Fruit fly (Drosophila melanogaster): ENCODE data around the gene CG42359.

Gene CG42359

DNA sequence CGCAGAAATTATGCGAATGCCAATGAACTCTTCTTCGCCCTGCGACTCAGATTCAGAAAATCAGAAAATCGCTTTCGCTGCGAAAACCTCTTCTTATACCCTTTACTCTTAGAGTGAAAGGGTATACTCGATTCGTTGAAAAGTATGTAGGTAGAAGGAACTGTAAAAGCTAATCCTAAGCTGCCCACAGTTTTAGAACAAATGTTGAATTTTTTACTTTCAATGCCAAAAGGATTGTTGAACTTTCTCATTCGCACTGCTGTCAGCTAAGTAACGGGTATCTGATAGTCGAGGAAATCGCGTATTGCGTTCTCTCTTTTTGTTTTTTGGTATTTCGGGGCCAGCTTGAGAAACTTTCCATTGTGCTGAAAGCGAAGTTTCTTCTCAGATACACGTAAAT lies 48.3 kb downstream of the CG42359 start (continued):
- no peak for TF ChIP-seq her (GFP tag; optimal IDR thresholded peaks at IDR 0.05)
- TF ChIP-seq CG17328 (GFP tag; IDR thresholded peaks at IDR 0.05): no peak
- no peak for TF ChIP-seq zfh1 (GFP tag; IDR thresholded peaks at IDR 0.05)
- no peak for TF ChIP-seq chm (GFP tag; IDR thresholded peaks at IDR 0.05)
- peak; percentile 52 for TF ChIP-seq Ssrp (tag; optimal IDR thresholded peaks at IDR 0.05)
- no peak for TF ChIP-seq CG3726 (GFP tag; IDR thresholded peaks at IDR 0.05)
- no peak for TF ChIP-seq CG17568 (GFP tag; optimal IDR thresholded peaks at IDR 0.05)
- peak; percentile 64 for TF ChIP-seq Xbp1 (GFP tag; optimal IDR thresholded peaks at IDR 0.05)
- no peak for TF ChIP-seq CG13894 (tag; optimal IDR thresholded peaks at IDR 0.05)
- TF ChIP-seq sna (GFP tag; IDR thresholded peaks at IDR 0.05; ENCODE audit: partially characterized antibody): peak; percentile 43; the same call in 1 of the 2 replicates
- TF ChIP-seq Jarid2 (GFP tag; optimal IDR thresholded peaks at IDR 0.05): no peak
- TF ChIP-seq D19A (tag; optimal IDR thresholded peaks at IDR 0.05): peak; percentile 7
- peak in 1 of 2 experiments; percentile 54 for TF ChIP-seq eve (GFP tag; optimal IDR thresholded peaks at IDR 0.05)
- TF ChIP-seq NC2α (GFP tag; optimal IDR thresholded peaks at IDR 0.05): no peak
- TF ChIP-seq CG7556 (GFP tag; optimal IDR thresholded peaks at IDR 0.05): peak; percentile 3
- no peak for TF ChIP-seq fu2 (GFP tag; optimal IDR thresholded peaks at IDR 0.05)
- TF ChIP-seq Fer3 (tag; optimal IDR thresholded peaks at IDR 0.05): no peak
- no peak for TF ChIP-seq CG13287 (GFP tag; IDR thresholded peaks at IDR 0.05; ENCODE audit: partially characterized antibody)
- peak; percentile 6 for TF ChIP-seq CG9727 (GFP tag; optimal IDR thresholded peaks at IDR 0.05)
- peak; percentile 18 for TF ChIP-seq CG6254 (GFP tag; optimal IDR thresholded peaks at IDR 0.05)
- no peak for TF ChIP-seq pzg (GFP tag; optimal IDR thresholded peaks at IDR 0.05)
- TF ChIP-seq BEAF-32 (GFP tag; optimal IDR thresholded peaks at IDR 0.05): no peak
- no peak for TF ChIP-seq ap (GFP tag; IDR thresholded peaks at IDR 0.05)
- TF ChIP-seq Mrtf (GFP tag; IDR thresholded peaks at IDR 0.05): no peak
- no peak for TF ChIP-seq pan (optimal IDR thresholded peaks at IDR 0.05)
- peak in 1 of 2 experiments; percentile 22 for TF ChIP-seq pan (GFP tag; optimal IDR thresholded peaks at IDR 0.05 in 1 of 2, IDR thresholded peaks at IDR 0.05 in 1 of 2)
- TF ChIP-seq CG2202 (tag; optimal IDR thresholded peaks at IDR 0.05): no peak
- TF ChIP-seq TFAM (GFP tag; optimal IDR thresholded peaks at IDR 0.05): no peak
- no peak; the same call in 1 of the 2 replicates for TF ChIP-seq tna (GFP tag; IDR thresholded peaks at IDR 0.05; ENCODE audit: partially characterized antibody)
- TF ChIP-seq Xrp1 (GFP tag; IDR thresholded peaks at IDR 0.05): 0 out of 2 replicates have a peak, but pooled peaks have one; percentile 47
- TF ChIP-seq knrl (GFP tag; IDR thresholded peaks at IDR 0.05; ENCODE audit: partially characterized antibody): no peak
- TF ChIP-seq CG18619 (GFP tag; optimal IDR thresholded peaks at IDR 0.05): no peak
- TF ChIP-seq Abd-B (GFP tag; optimal IDR thresholded peaks at IDR 0.05): peak; percentile 41
- TF ChIP-seq nerfin-2 (GFP tag; IDR thresholded peaks at IDR 0.05; ENCODE audit: partially characterized antibody): peak; percentile 65; the same call in 1 of the 2 replicates
- TF ChIP-seq CG7963 (GFP tag; IDR thresholded peaks at IDR 0.05; ENCODE audit: partially characterized antibody): peak; percentile 60; the same call in 2 of the 3 replicates
- TF ChIP-seq CG12299 (tag; optimal IDR thresholded peaks at IDR 0.05): no peak
- TF ChIP-seq tin (GFP tag; optimal IDR thresholded peaks at IDR 0.05): peak; percentile 23
- no peak for TF ChIP-seq HLH54F (GFP tag; optimal IDR thresholded peaks at IDR 0.05)
- no peak for TF ChIP-seq bowl (GFP tag; IDR thresholded peaks at IDR 0.05)
- TF ChIP-seq Nf-YB (GFP tag; optimal IDR thresholded peaks at IDR 0.05): no peak
- TF ChIP-seq gcm2 (GFP tag; optimal IDR thresholded peaks at IDR 0.05): no peak
- peak; percentile 21 for TF ChIP-seq lilli (GFP tag; optimal IDR thresholded peaks at IDR 0.05)
- peak; percentile 67 for TF ChIP-seq sens (GFP tag)
- no peak for TF ChIP-seq Hr39 (optimal IDR thresholded peaks at IDR 0.05)
- TF ChIP-seq CG32772 (GFP tag; IDR thresholded peaks at IDR 0.05): peak; percentile 44
- TF ChIP-seq CG34224 (GFP tag; IDR thresholded peaks at IDR 0.05; ENCODE audit: partially characterized antibody): no peak
- TF ChIP-seq CG11093 (GFP tag; IDR thresholded peaks at IDR 0.05): 0 out of 3 replicates have a peak, but pooled peaks have one; percentile 28
- no peak for TF ChIP-seq Trl (optimal IDR thresholded peaks at IDR 0.05)
- TF ChIP-seq Trl (GFP tag; optimal IDR thresholded peaks at IDR 0.05): peak; percentile 7
- TF ChIP-seq Ptx1 (GFP tag; IDR thresholded peaks at IDR 0.05): peak; percentile 32; the same call in 1 of the 2 replicates
- peak; percentile 51; the same call in 1 of the 2 replicates for TF ChIP-seq vvl (GFP tag; IDR thresholded peaks at IDR 0.05)
